Worm (Caenorhabditis elegans) whole organism, young adult: ENCODE results near the gene AC3.12.

Experiments
- F10E7.11 ChIP-seq: sonication (generic microtip); optimal IDR thresholded peaks from 2 replicates; lab custom pipeline; 2017; ENCODE audit warnings: mild to moderate bottlenecking, missing genetic modification characterization, moderate library complexity, missing compliant biosample characterization
- ama-1 ChIP-seq, 3 experiments: fragments of 150-350 bp in 1 of 3; sonication (generic microtip) in 2 of 3; optimal IDR thresholded peaks; 2 replicates each; lab custom pipeline; 2014 to 2018; ENCODE audit warnings: missing biosample characterization in 2 of 3, missing genetic modification characterization in 2 of 3, missing genetic modification reagents in 2 of 3
- dpff-1 ChIP-seq: sonication (generic microtip); optimal IDR thresholded peaks from 2 replicates; lab custom pipeline; 2017; ENCODE audit warnings: mild to moderate bottlenecking, missing genetic modification characterization, missing compliant biosample characterization

DNA sequence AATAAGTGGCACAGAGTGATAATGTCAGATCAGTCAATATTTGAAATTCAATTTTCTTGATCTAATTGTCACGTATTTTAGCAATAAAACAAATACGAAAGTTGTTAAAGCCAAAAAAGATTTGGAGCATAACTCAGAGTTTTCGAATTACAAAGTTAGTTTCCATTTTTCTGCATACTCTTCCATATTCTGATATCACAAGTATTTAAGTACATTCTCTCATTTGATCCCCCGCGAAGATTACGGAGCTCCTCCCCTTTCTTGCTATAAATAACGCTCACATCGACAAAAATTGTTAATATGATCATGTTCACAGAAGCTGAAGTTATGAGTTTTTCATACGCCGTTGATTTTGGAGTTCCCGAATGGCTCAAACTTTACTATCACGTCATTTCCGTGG lies 10.9 kb downstream of the AC3.12 start, which contains the start of gene sri-20:
- no peak for TF ChIP-seq F10E7.11 (tag; lab: Kevin White, UChicago)
- TF ChIP-seq dpff-1 (tag; lab: Kevin White, UChicago), result no peak
- no peak for TF ChIP-seq ama-1 (optimal IDR thresholded peaks at IDR 0.05; lab: Kevin White, UChicago)
- TF ChIP-seq ama-1 (GFP tag; optimal IDR thresholded peaks at IDR 0.05; lab: Kevin White, UChicago), result no peak
